Fruit fly (Drosophila melanogaster) whole organism, prepupa: ENCODE results near the gene CG9777.

ENCODE experiments used
- Blimp-1 ChIP-seq: fragments of 200-800 bp; sonication (Bioruptor generic); optimal IDR thresholded peaks from 3 replicates; lab custom pipeline; 2017; ENCODE audit warnings: missing biosample characterization, missing genetic modification characterization, mild to moderate bottlenecking, moderate library complexity, missing genetic modification reagents
- CG10631 ChIP-seq: fragments of 200-800 bp; sonication (Bioruptor generic); optimal IDR thresholded peaks from 2 replicates; lab custom pipeline; 2016; ENCODE audit warnings: missing biosample characterization, missing genetic modification characterization
- CG10669 ChIP-seq: fragments of 200-800 bp; sonication (Bioruptor generic); optimal IDR thresholded peaks from 3 replicates; lab custom pipeline; 2018; ENCODE audit warnings: missing biosample characterization, mild to moderate bottlenecking, missing genetic modification characterization, moderate library complexity
- CG11294 ChIP-seq: fragments of 200-800 bp; sonication (Bioruptor generic); IDR thresholded peaks from 2 replicates; pipeline ENCODE4 v1.3.6; 2022; ENCODE audit warnings: missing biosample characterization, missing genetic modification characterization
- CG11762 ChIP-seq: fragments of 200-800 bp; sonication (Bioruptor generic); optimal IDR thresholded peaks from 3 replicates; lab custom pipeline; 2016; ENCODE audit warnings: missing biosample characterization, missing genetic modification characterization; ENCODE audit not compliant: insufficient read depth
- CG15336 ChIP-seq: fragments of 200-800 bp; sonication (Bioruptor generic); IDR thresholded peaks from 2 replicates; pipeline ENCODE4 v1.3.6; 2022; ENCODE audit warnings: missing biosample characterization, missing genetic modification characterization
- CG16779 ChIP-seq: fragments of 200-800 bp; sonication (Bioruptor generic); optimal IDR thresholded peaks from 3 replicates; lab custom pipeline; 2017; ENCODE audit warnings: missing biosample characterization, mild to moderate bottlenecking, missing genetic modification characterization
- CG32006 ChIP-seq: fragments of 200-800 bp; sonication (Bioruptor generic); optimal IDR thresholded peaks from 3 replicates; lab custom pipeline; 2017; ENCODE audit warnings: missing biosample characterization, mild to moderate bottlenecking, missing genetic modification characterization
- CG3919 ChIP-seq: fragments of 200-800 bp; sonication (Bioruptor generic); optimal IDR thresholded peaks from 3 replicates; lab custom pipeline; 2016; ENCODE audit warnings: missing biosample characterization, missing genetic modification characterization
- CG6276 ChIP-seq: fragments of 200-800 bp; sonication (Bioruptor generic); optimal IDR thresholded peaks from 2 replicates; lab custom pipeline; 2017; ENCODE audit warnings: missing biosample characterization, mild to moderate bottlenecking, missing genetic modification characterization
- CG6792 ChIP-seq: fragments of 200-800 bp; sonication (Bioruptor generic); optimal IDR thresholded peaks from 3 replicates; lab custom pipeline; 2016; ENCODE audit warnings: missing biosample characterization, missing genetic modification characterization
- CG6808 ChIP-seq: fragments of 200-800 bp; sonication (Bioruptor generic); optimal IDR thresholded peaks from 3 replicates; lab custom pipeline; 2017; ENCODE audit warnings: missing biosample characterization, missing genetic modification characterization, mild to moderate bottlenecking, moderate library complexity, missing genetic modification reagents
- CG6854 ChIP-seq: fragments of 200-800 bp; sonication (Bioruptor generic); optimal IDR thresholded peaks from 2 replicates; lab custom pipeline; 2017; ENCODE audit warnings: missing biosample characterization, mild to moderate bottlenecking, missing genetic modification characterization
- CG7368 ChIP-seq: fragments of 200-800 bp; sonication (Bioruptor generic); optimal IDR thresholded peaks from 3 replicates; lab custom pipeline; 2016; ENCODE audit warnings: missing biosample characterization, missing genetic modification characterization
- CG8119 ChIP-seq: fragments of 200-800 bp; sonication (Bioruptor generic); IDR thresholded peaks from 3 replicates; pipeline ENCODE4 v1.3.6; 2022; ENCODE audit warnings: missing biosample characterization, missing genetic modification characterization
- CG9139 ChIP-seq: fragments of 200-800 bp; sonication (Bioruptor generic); optimal IDR thresholded peaks from 3 replicates; lab custom pipeline; 2017; ENCODE audit warnings: missing biosample characterization, mild to moderate bottlenecking, missing genetic modification characterization
- Eip75B ChIP-seq: fragments of 200-800 bp; sonication (Bioruptor generic); optimal IDR thresholded peaks from 3 replicates; lab custom pipeline; 2016; ENCODE audit warnings: missing biosample characterization, missing genetic modification characterization
- Eip78C ChIP-seq: fragments of 200-800 bp; sonication (Bioruptor generic); peaks from one replicate; lab custom pipeline; 2016; ENCODE audit warnings: missing biosample characterization, missing genetic modification characterization
- Eip93F ChIP-seq: fragments of 200-800 bp; sonication (Bioruptor generic); optimal IDR thresholded peaks from 2 replicates; lab custom pipeline; 2016; ENCODE audit warnings: missing biosample characterization, mild to moderate bottlenecking, missing genetic modification characterization
- Ets96B ChIP-seq: fragments of 200-800 bp; optimal IDR thresholded peaks from 2 replicates; lab custom pipeline; 2019; ENCODE audit warnings: missing biosample characterization, mild to moderate bottlenecking, missing genetic modification characterization, moderate library complexity
- Gug ChIP-seq: fragments of 200-800 bp; sonication (Bioruptor generic); IDR thresholded peaks from 2 replicates; pipeline ENCODE4 v1.3.6; 2022; ENCODE audit warnings: missing biosample characterization, missing genetic modification characterization
- Hr38 ChIP-seq: sonication (Bioruptor generic); optimal IDR thresholded peaks from 2 replicates; lab custom pipeline; 2016; ENCODE audit warnings: missing biosample characterization, missing genetic modification characterization
- Lpt ChIP-seq: fragments of 200-800 bp; sonication (Bioruptor generic); optimal IDR thresholded peaks from 3 replicates; lab custom pipeline; 2016; ENCODE audit warnings: missing biosample characterization, missing genetic modification characterization
- Met ChIP-seq: fragments of 200-800 bp; sonication (Bioruptor generic); optimal IDR thresholded peaks from 3 replicates; lab custom pipeline; 2016; ENCODE audit warnings: missing biosample characterization, missing genetic modification characterization
- Smox ChIP-seq: fragments of 200-800 bp; sonication (Bioruptor generic); optimal IDR thresholded peaks from 3 replicates; lab custom pipeline; 2016; ENCODE audit warnings: missing biosample characterization, missing genetic modification characterization
- Sox102F ChIP-seq: fragments of 200-800 bp; sonication (Bioruptor generic); optimal IDR thresholded peaks from 2 replicates; lab custom pipeline; 2016; ENCODE audit warnings: missing biosample characterization, mild to moderate bottlenecking, missing genetic modification characterization
- Sox14 ChIP-seq: fragments of 200-800 bp; sonication (Bioruptor generic); optimal IDR thresholded peaks from 3 replicates; lab custom pipeline; 2016; ENCODE audit warnings: missing biosample characterization, missing genetic modification characterization
- Sox15 ChIP-seq: fragments of 200-800 bp; sonication (Bioruptor generic); optimal IDR thresholded peaks from 3 replicates; lab custom pipeline; 2016; ENCODE audit warnings: missing biosample characterization, missing genetic modification characterization
- achi ChIP-seq: fragments of 200-800 bp; sonication (Bioruptor generic); optimal IDR thresholded peaks from 3 replicates; lab custom pipeline; 2016; ENCODE audit warnings: missing biosample characterization, missing genetic modification characterization
- acj6 ChIP-seq: fragments of 200-800 bp; sonication (Bioruptor generic); optimal IDR thresholded peaks from 3 replicates; lab custom pipeline; 2016; ENCODE audit warnings: missing biosample characterization, missing genetic modification characterization
- cyc ChIP-seq: fragments of 200-800 bp; sonication (Bioruptor generic); optimal IDR thresholded peaks from 3 replicates; lab custom pipeline; 2016; ENCODE audit warnings: missing biosample characterization, missing genetic modification characterization
- dac ChIP-seq: fragments of 200-800 bp; sonication (Bioruptor generic); optimal IDR thresholded peaks from 2 replicates; lab custom pipeline; 2017; ENCODE audit warnings: missing biosample characterization, mild to moderate bottlenecking, missing genetic modification characterization
- eg ChIP-seq: fragments of 200-800 bp; sonication (Bioruptor generic); IDR thresholded peaks from 3 replicates; pipeline ENCODE4 v1.3.6; 2022; ENCODE audit warnings: missing biosample characterization, missing genetic modification characterization
- fd59A ChIP-seq: fragments of 200-800 bp; sonication (Bioruptor generic); optimal IDR thresholded peaks from 2 replicates; lab custom pipeline; 2017; ENCODE audit warnings: missing biosample characterization, mild to moderate bottlenecking, missing genetic modification characterization, missing genetic modification reagents
- fd85E ChIP-seq: fragments of 200-800 bp; sonication (Bioruptor generic); optimal IDR thresholded peaks from 3 replicates; lab custom pipeline; 2016; ENCODE audit warnings: missing biosample characterization, missing genetic modification characterization
- fkh ChIP-seq: fragments of 200-800 bp; sonication (Bioruptor generic); optimal IDR thresholded peaks from 3 replicates; lab custom pipeline; 2017; ENCODE audit warnings: missing biosample characterization, mild to moderate bottlenecking, missing genetic modification characterization, moderate library complexity
- lz ChIP-seq: fragments of 200-800 bp; sonication (Bioruptor generic); optimal IDR thresholded peaks from 3 replicates; lab custom pipeline; 2016; ENCODE audit warnings: missing biosample characterization, missing genetic modification characterization
- salr ChIP-seq, 2 experiments: fragments of 200-800 bp; sonication (Bioruptor generic); optimal IDR thresholded peaks; 3 replicates each; lab custom pipeline; 2016 to 2018; ENCODE audit warnings: missing biosample characterization in 2 of 2, missing genetic modification characterization in 2 of 2, mild to moderate bottlenecking in 1 of 2
- spab ChIP-seq: fragments of 200-800 bp; sonication (Bioruptor generic); optimal IDR thresholded peaks from 2 replicates; lab custom pipeline; 2017; ENCODE audit warnings: missing biosample characterization, mild to moderate bottlenecking, missing genetic modification characterization, missing genetic modification reagents
- ss ChIP-seq, 2 experiments: fragments of 200-800 bp; sonication (Bioruptor generic); optimal IDR thresholded peaks; 2 replicates in 1 of 2; 3 replicates in 1 of 2; lab custom pipeline; 2017 to 2018; ENCODE audit warnings: mild to moderate bottlenecking in 2 of 2, missing biosample characterization in 2 of 2, missing genetic modification characterization in 2 of 2, moderate library complexity in 1 of 2
- svp ChIP-seq: fragments of 200-800 bp; sonication (Bioruptor generic); peaks from one replicate; lab custom pipeline; 2016; ENCODE audit warnings: missing biosample characterization, missing genetic modification characterization
- topi ChIP-seq: fragments of 200-800 bp; sonication (Bioruptor generic); optimal IDR thresholded peaks from 3 replicates; lab custom pipeline; 2016; ENCODE audit warnings: missing biosample characterization, missing genetic modification characterization

CG9777 gene

dm6 chrX:16669849-16670248 lies 37.8 kb upstream of the CG9777 start:
- TF ChIP-seq salr (GFP tag; optimal IDR thresholded peaks at IDR 0.05; lab: Kevin White, UChicago) (no peak), Hr38 (GFP tag; lab: Kevin White, UChicago) (no peak), Smox (GFP tag; lab: Kevin White, UChicago) (no peak), Gug (no peak), Eip78C (GFP tag; lab: Kevin White, UChicago) (peak; percentile 51), CG11294 (no peak), lz (GFP tag; lab: Kevin White, UChicago) (no peak), Met (GFP tag; lab: Kevin White, UChicago) (peak; percentile 4), Blimp-1 (GFP tag; lab: Kevin White, UChicago) (no peak), cyc (GFP tag; lab: Kevin White, UChicago) (no peak), CG10669 (GFP tag; lab: Kevin White, UChicago) (no peak), Lpt (GFP tag; lab: Kevin White, UChicago) (no peak), eg (no peak; the same call in 2 of the 3 replicates), Sox15 (no peak)
- TF ChIP-seq, all 60 proteins: peak for 2

dm6 chrX:16664405-16665064 lies 32.5 kb upstream of the CG9777 start, which contains the start of gene CG15865:
Gene CG15865 (minus strand): TSS chrX:16664455.
- TF ChIP-seq svp (GFP tag; lab: Kevin White, UChicago) (peak; percentile 70), CG8119 (GFP tag; lab: Robert Waterston, UW) (no peak), Gug (no peak), Blimp-1 (GFP tag; lab: Kevin White, UChicago) (no peak), CG6808 (GFP tag; lab: Kevin White, UChicago) (peak; percentile 16), Eip93F (GFP tag; lab: Kevin White, UChicago) (no peak), CG10631 (no peak), CG6854 (GFP tag; lab: Kevin White, UChicago) (no peak), Eip75B (GFP tag; lab: Kevin White, UChicago) (no peak), cyc (GFP tag; lab: Kevin White, UChicago) (no peak), CG32006 (GFP tag; lab: Kevin White, UChicago) (no peak), CG16779 (tag; lab: Kevin White, UChicago) (no peak), Smox (GFP tag; lab: Kevin White, UChicago) (peak; percentile 16), ss (GFP tag; optimal IDR thresholded peaks at IDR 0.05; lab: Kevin White, UChicago) (peak in 1 of 2 experiments; percentile 11), topi (no peak), CG15336 (GFP tag; lab: Robert Waterston, UW) (no peak), Eip78C (GFP tag; lab: Kevin White, UChicago) (peak; percentile 72), fd59A (GFP tag; lab: Kevin White, UChicago) (no peak), Ets96B (tag; lab: Kevin White, UChicago) (peak; percentile 5), CG7368 (GFP tag; lab: Kevin White, UChicago) (no peak), fkh (GFP tag; lab: Kevin White, UChicago) (peak; percentile 7), fd85E (GFP tag; lab: Kevin White, UChicago) (no peak), Met (GFP tag; lab: Kevin White, UChicago) (no peak)

dm6 chrX:16660632-16661031 lies 28.6 kb upstream of the CG9777 start:
- TF ChIP-seq Eip78C (GFP tag; lab: Kevin White, UChicago): peak; percentile 13
- peak; percentile 17 for TF ChIP-seq fkh (GFP tag; lab: Kevin White, UChicago)
- no peak for TF ChIP-seq Sox14

dm6 chrX:16655724-16656235 lies 23.7 kb upstream of the CG9777 start:
- TF ChIP-seq spab (no peak), CG7368 (GFP tag; lab: Kevin White, UChicago) (no peak), svp (GFP tag; lab: Kevin White, UChicago) (peak; percentile 76), CG6792 (GFP tag; lab: Kevin White, UChicago) (no peak), Sox102F (no peak), achi (GFP tag; lab: Kevin White, UChicago) (no peak), CG10669 (GFP tag; lab: Kevin White, UChicago) (no peak), fd59A (GFP tag; lab: Kevin White, UChicago) (no peak), salr (GFP tag; optimal IDR thresholded peaks at IDR 0.05; lab: Kevin White, UChicago) (no peak), CG11762 (GFP tag; lab: Kevin White, UChicago) (no peak), cyc (GFP tag; lab: Kevin White, UChicago) (no peak), acj6 (GFP tag; lab: Kevin White, UChicago) (no peak), CG15336 (GFP tag; lab: Robert Waterston, UW) (peak; percentile 28; the same call in 1 of the 2 replicates), CG9139 (GFP tag; lab: Kevin White, UChicago) (no peak), CG6276 (GFP tag; lab: Kevin White, UChicago) (no peak), Met (GFP tag; lab: Kevin White, UChicago) (no peak), Eip78C (GFP tag; lab: Kevin White, UChicago) (peak; percentile 62), Ets96B (tag; lab: Kevin White, UChicago) (no peak), dac (GFP tag; lab: Kevin White, UChicago) (no peak), CG3919 (GFP tag; lab: Kevin White, UChicago) (no peak), CG6854 (GFP tag; lab: Kevin White, UChicago) (peak; percentile 6), fkh (GFP tag; lab: Kevin White, UChicago) (peak; percentile 96)
